Worm (Caenorhabditis elegans): Measurements from ENCODE around the gene F38E1.10.

DNA sequence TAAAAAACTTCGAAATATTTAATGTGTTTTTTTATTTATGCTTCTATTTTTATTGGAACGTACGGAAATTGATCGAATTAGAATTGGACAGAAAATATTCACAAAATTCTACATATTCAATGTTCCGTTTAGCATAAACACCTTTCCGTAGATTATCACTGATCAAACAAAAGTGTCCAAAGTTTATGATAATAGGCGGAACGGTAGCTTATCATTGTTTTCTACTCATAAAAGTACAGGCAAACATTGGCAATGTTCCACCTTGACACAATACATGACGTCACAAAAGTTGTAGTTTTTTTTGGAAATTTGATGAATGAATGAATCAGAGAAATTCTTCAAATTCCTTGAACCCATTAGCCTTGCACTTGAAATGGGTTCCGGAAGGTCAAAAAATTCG lies 28.6 kb upstream of the F38E1.10 start:
- no peak for TF ChIP-seq nhr-237 (tag; optimal IDR thresholded peaks at IDR 0.05)
- no peak for TF ChIP-seq ztf-11 (tag; optimal IDR thresholded peaks at IDR 0.05)
- no peak for TF ChIP-seq fos-1 (tag; optimal IDR thresholded peaks at IDR 0.05)
- no peak for TF ChIP-seq vab-15 (tag; optimal IDR thresholded peaks at IDR 0.05)
- no peak for TF ChIP-seq zag-1 (tag; optimal IDR thresholded peaks at IDR 0.05)
- no peak for TF ChIP-seq ceh-90 (tag; optimal IDR thresholded peaks at IDR 0.05)
- TF ChIP-seq ama-1 (optimal IDR thresholded peaks at IDR 0.05), result no peak

Measured in whole organism, L1 larva.